Fruit fly (Drosophila melanogaster) whole organism, embryonic: ENCODE data around the gene Etfb.
A peak's percentile ranks its signal among the peaks of the same experiment; 100 is the strongest.

Source experiments
- Awh ChIP-seq: fragments of 200-800 bp; sonication (Bioruptor generic); IDR thresholded peaks from 2 replicates; pipeline ENCODE4, ENCODE4 v1.3.6; 2022; ENCODE audit warnings: missing biosample characterization, missing genetic modification characterization
- CG11093 ChIP-seq: fragments of 200-800 bp; sonication (Bioruptor generic); IDR thresholded peaks from 3 replicates; pipeline ENCODE4 v1.3.6; 2022; ENCODE audit warnings: missing biosample characterization, missing genetic modification characterization
- CG12769 ChIP-seq: fragments of 200-800 bp; sonication (Bioruptor generic); optimal IDR thresholded peaks from 2 replicates; lab custom pipeline; 2019; ENCODE audit warnings: missing biosample characterization, mild to moderate bottlenecking, missing genetic modification characterization, moderate library complexity
- CG12942 ChIP-seq: fragments of 200-800 bp; sonication (Bioruptor generic); optimal IDR thresholded peaks from 3 replicates; lab custom pipeline; 2016; ENCODE audit warnings: missing biosample characterization, missing genetic modification characterization
- CG1792 ChIP-seq: fragments of 200-800 bp; sonication (Bioruptor generic); optimal IDR thresholded peaks from 2 replicates; lab custom pipeline; 2016; ENCODE audit warnings: missing biosample characterization, missing genetic modification characterization
- CG2116 ChIP-seq: fragments of 200-800 bp; sonication (Bioruptor generic); optimal IDR thresholded peaks from 3 replicates; lab custom pipeline; 2018; ENCODE audit warnings: missing biosample characterization, mild to moderate bottlenecking, missing genetic modification characterization
- CG2712 ChIP-seq: fragments of 200-800 bp; optimal IDR thresholded peaks from 3 replicates; lab custom pipeline; 2019; ENCODE audit warnings: missing biosample characterization, mild to moderate bottlenecking, missing genetic modification characterization, moderate library complexity
- CG3995 ChIP-seq: fragments of 200-800 bp; sonication (Bioruptor generic); optimal IDR thresholded peaks from 3 replicates; lab custom pipeline; 2016; ENCODE audit warnings: missing biosample characterization, missing genetic modification characterization
- CG42726 ChIP-seq: fragments of 200-800 bp; sonication (Bioruptor generic); IDR thresholded peaks from 2 replicates; pipeline ENCODE4 v1.3.6; 2022; ENCODE audit warnings: missing biosample characterization, missing genetic modification characterization; ENCODE audit not compliant: partially characterized antibody
- CG5180 ChIP-seq: fragments of 200-800 bp; sonication (Bioruptor generic); optimal IDR thresholded peaks from 3 replicates; lab custom pipeline; 2017; ENCODE audit warnings: missing biosample characterization, missing genetic modification characterization, mild to moderate bottlenecking, moderate library complexity, missing genetic modification reagents
- CG5953 ChIP-seq: fragments of 200-800 bp; sonication (Bioruptor generic); IDR thresholded peaks from 2 replicates; pipeline ENCODE4 v1.3.6; 2022; ENCODE audit warnings: missing biosample characterization, missing genetic modification characterization
- CG8765 ChIP-seq: fragments of 200-800 bp; sonication (Bioruptor generic); IDR thresholded peaks from 2 replicates; pipeline ENCODE4 v1.3.6; 2022; ENCODE audit warnings: missing biosample characterization, missing genetic modification characterization
- CG9609 ChIP-seq: fragments of 200-800 bp; sonication (Bioruptor generic); optimal IDR thresholded peaks from 3 replicates; lab custom pipeline; 2016; ENCODE audit warnings: missing biosample characterization, missing genetic modification characterization
- D19A ChIP-seq: fragments of 200-800 bp; optimal IDR thresholded peaks from 3 replicates; lab custom pipeline; 2019; ENCODE audit warnings: missing biosample characterization, mild to moderate bottlenecking, missing genetic modification characterization, moderate library complexity
- Dip3 ChIP-seq: fragments of 200-800 bp; sonication (Bioruptor generic); optimal IDR thresholded peaks from 3 replicates; lab custom pipeline; 2016; ENCODE audit warnings: missing biosample characterization, missing genetic modification characterization
- Dll ChIP-seq: fragments of 200-800 bp; sonication (Bioruptor generic); IDR thresholded peaks from 4 replicates; pipeline ENCODE4 v1.3.6; 2022; ENCODE audit warnings: missing biosample characterization, missing genetic modification characterization; ENCODE audit not compliant: partially characterized antibody
- Dp ChIP-seq: fragments of 200-800 bp; sonication (Bioruptor generic); optimal IDR thresholded peaks from 2 replicates; lab custom pipeline; 2018; ENCODE audit warnings: missing biosample characterization, mild to moderate bottlenecking, missing genetic modification characterization, moderate library complexity
- E2f1 ChIP-seq: fragments of 200-800 bp; sonication (Bioruptor generic); IDR thresholded peaks from 2 replicates; pipeline ENCODE4 v1.3.6; 2022; ENCODE audit warnings: missing biosample characterization, missing genetic modification characterization
- ERR ChIP-seq: fragments of 200-800 bp; sonication (Bioruptor generic); optimal IDR thresholded peaks from 2 replicates; lab custom pipeline; 2016; ENCODE audit warnings: missing biosample characterization, missing genetic modification characterization
- Eip74EF ChIP-seq, 2 experiments: fragments of 200-800 bp in 1 of 2; fragments of >200 bp in 1 of 2; sonication (Bioruptor generic) in 1 of 2; optimal IDR thresholded peaks; 2 replicates each; lab custom pipeline; 2017 to 2019; ENCODE audit warnings: missing biosample characterization in 2 of 2, missing genetic modification characterization in 2 of 2, mild to moderate bottlenecking in 1 of 2, moderate library complexity in 1 of 2
- Gsc ChIP-seq: fragments of 200-800 bp; sonication (Bioruptor generic); IDR thresholded peaks from 2 replicates; pipeline ENCODE4 v1.3.6; 2022; ENCODE audit warnings: missing biosample characterization, missing genetic modification characterization
- Gug ChIP-seq: fragments of 200-800 bp; sonication (Bioruptor generic); IDR thresholded peaks from 4 replicates; pipeline ENCODE4 v1.3.6; 2022; ENCODE audit warnings: missing biosample characterization, missing genetic modification characterization
- H15 ChIP-seq: fragments of 200-800 bp; sonication (Bioruptor generic); IDR thresholded peaks from 3 replicates; pipeline ENCODE4 v1.3.6; 2022; ENCODE audit warnings: missing biosample characterization, missing genetic modification characterization
- Jarid2 ChIP-seq: fragments of 200-800 bp; sonication (Bioruptor generic); optimal IDR thresholded peaks from 3 replicates; lab custom pipeline; 2017; ENCODE audit warnings: mild to moderate bottlenecking, missing biosample characterization, missing genetic modification reagents, missing genetic modification characterization
- MTF-1 ChIP-seq: fragments of 200-800 bp; sonication (Bioruptor generic); optimal IDR thresholded peaks from 2 replicates; lab custom pipeline; 2018; ENCODE audit warnings: missing biosample characterization, mild to moderate bottlenecking, missing genetic modification characterization, borderline replicate concordance
- Neu2 ChIP-seq: fragments of 200-800 bp; sonication (Bioruptor generic); optimal IDR thresholded peaks from 3 replicates; lab custom pipeline; 2016; ENCODE audit warnings: missing biosample characterization, missing genetic modification characterization, borderline replicate concordance
- Nf-YC ChIP-seq: fragments of 200-800 bp; optimal IDR thresholded peaks from 3 replicates; lab custom pipeline; 2019; ENCODE audit warnings: missing biosample characterization, mild to moderate bottlenecking, missing genetic modification characterization, moderate library complexity
- Oli ChIP-seq: fragments of 200-800 bp; sonication (Bioruptor generic); optimal IDR thresholded peaks from 2 replicates; lab custom pipeline; 2018; ENCODE audit warnings: missing biosample characterization, mild to moderate bottlenecking, missing genetic modification characterization, moderate library complexity
- Sin3A ChIP-seq: fragments of >200 bp; optimal IDR thresholded peaks from 2 replicates; lab custom pipeline; 2018
- Spps ChIP-seq: fragments of 200-800 bp; sonication (Bioruptor generic); optimal IDR thresholded peaks from 2 replicates; lab custom pipeline; 2018; ENCODE audit warnings: missing biosample characterization, mild to moderate bottlenecking, missing genetic modification characterization
- Xbp1 ChIP-seq: fragments of 200-800 bp; sonication (Bioruptor generic); optimal IDR thresholded peaks from 3 replicates; lab custom pipeline; 2016; ENCODE audit warnings: missing biosample characterization, mild to moderate bottlenecking, missing genetic modification characterization
- al ChIP-seq: fragments of 200-800 bp; sonication (Bioruptor generic); IDR thresholded peaks from 2 replicates; pipeline ENCODE4 v1.3.6; 2022; ENCODE audit warnings: missing biosample characterization, missing genetic modification characterization
- ap ChIP-seq: fragments of 200-800 bp; sonication (Bioruptor generic); IDR thresholded peaks from 2 replicates; pipeline ENCODE4 v1.3.6; 2022; ENCODE audit warnings: missing biosample characterization, missing genetic modification characterization
- ara ChIP-seq: fragments of 200-800 bp; sonication (Bioruptor generic); IDR thresholded peaks from 2 replicates; pipeline ENCODE4 v1.3.6; 2022; ENCODE audit warnings: missing biosample characterization, missing genetic modification characterization
- bbx ChIP-seq: fragments of 200-800 bp; sonication (Bioruptor generic); IDR thresholded peaks from 2 replicates; pipeline ENCODE4 v1.3.6; 2022; ENCODE audit warnings: missing biosample characterization, missing genetic modification characterization; ENCODE audit not compliant: partially characterized antibody
- dysf ChIP-seq: fragments of 200-800 bp; sonication (Bioruptor generic); IDR thresholded peaks from 3 replicates; pipeline ENCODE4 v1.3.6; 2022; ENCODE audit warnings: missing biosample characterization, missing genetic modification characterization
- ewg ChIP-seq: fragments of 200-800 bp; sonication (Bioruptor generic); optimal IDR thresholded peaks from 3 replicates; lab custom pipeline; 2017; ENCODE audit warnings: mild to moderate bottlenecking, missing biosample characterization, missing genetic modification reagents, missing genetic modification characterization
- grn ChIP-seq: fragments of 200-800 bp; sonication (Bioruptor generic); optimal IDR thresholded peaks from 3 replicates; lab custom pipeline; 2017; ENCODE audit warnings: missing biosample characterization, missing genetic modification characterization
- gt ChIP-seq: fragments of 200-800 bp; sonication (Bioruptor generic); IDR thresholded peaks from 2 replicates; pipeline ENCODE4 v1.3.6; 2022; ENCODE audit warnings: missing biosample characterization, missing genetic modification characterization
- ham ChIP-seq: fragments of 200-800 bp; sonication (Bioruptor generic); IDR thresholded peaks from 2 replicates; pipeline ENCODE4 v1.3.6; 2022; ENCODE audit warnings: missing biosample characterization, missing genetic modification characterization
- ken ChIP-seq: fragments of 200-800 bp; sonication (Bioruptor generic); IDR thresholded peaks from 3 replicates; pipeline ENCODE4 v1.3.6; 2022; ENCODE audit warnings: missing biosample characterization, missing genetic modification characterization
- kni ChIP-seq: fragments of 200-800 bp; sonication (Bioruptor generic); optimal IDR thresholded peaks from 3 replicates; lab custom pipeline; 2017; ENCODE audit warnings: mild to moderate bottlenecking, missing biosample characterization, missing genetic modification reagents, missing genetic modification characterization
- lab ChIP-seq: fragments of 200-800 bp; sonication (Bioruptor generic); optimal IDR thresholded peaks from 3 replicates; lab custom pipeline; 2017; ENCODE audit warnings: missing biosample characterization, missing genetic modification characterization, mild to moderate bottlenecking, moderate library complexity, missing genetic modification reagents
- lbe ChIP-seq: fragments of 200-800 bp; sonication (Bioruptor generic); optimal IDR thresholded peaks from 2 replicates; lab custom pipeline; 2016; ENCODE audit warnings: missing biosample characterization, mild to moderate bottlenecking, missing genetic modification characterization
- maf-S ChIP-seq: fragments of 200-800 bp; sonication (Bioruptor generic); optimal IDR thresholded peaks from 2 replicates; lab custom pipeline; 2016; ENCODE audit warnings: missing biosample characterization, missing genetic modification characterization
- pzg ChIP-seq: fragments of 200-800 bp; sonication (Bioruptor generic); optimal IDR thresholded peaks from 3 replicates; lab custom pipeline; 2018; ENCODE audit warnings: missing biosample characterization, mild to moderate bottlenecking, missing genetic modification characterization, moderate library complexity
- schlank ChIP-seq: fragments of 200-800 bp; sonication (Bioruptor generic); optimal IDR thresholded peaks from 2 replicates; lab custom pipeline; 2018; ENCODE audit warnings: missing biosample characterization, mild to moderate bottlenecking, missing genetic modification characterization
- shn ChIP-seq: fragments of 200-800 bp; sonication (Bioruptor generic); optimal IDR thresholded peaks from 3 replicates; lab custom pipeline; 2016; ENCODE audit warnings: missing biosample characterization, missing genetic modification characterization
- slbo ChIP-seq: fragments of 200-800 bp; sonication (Bioruptor generic); IDR thresholded peaks from 2 replicates; pipeline ENCODE4 v1.3.6; 2022; ENCODE audit warnings: missing biosample characterization, missing genetic modification characterization
- zen ChIP-seq: fragments of 200-800 bp; sonication (Bioruptor generic); optimal IDR thresholded peaks from 3 replicates; lab custom pipeline; 2018; ENCODE audit warnings: missing biosample characterization, mild to moderate bottlenecking, missing genetic modification characterization, moderate library complexity

Etfb gene

DNA sequence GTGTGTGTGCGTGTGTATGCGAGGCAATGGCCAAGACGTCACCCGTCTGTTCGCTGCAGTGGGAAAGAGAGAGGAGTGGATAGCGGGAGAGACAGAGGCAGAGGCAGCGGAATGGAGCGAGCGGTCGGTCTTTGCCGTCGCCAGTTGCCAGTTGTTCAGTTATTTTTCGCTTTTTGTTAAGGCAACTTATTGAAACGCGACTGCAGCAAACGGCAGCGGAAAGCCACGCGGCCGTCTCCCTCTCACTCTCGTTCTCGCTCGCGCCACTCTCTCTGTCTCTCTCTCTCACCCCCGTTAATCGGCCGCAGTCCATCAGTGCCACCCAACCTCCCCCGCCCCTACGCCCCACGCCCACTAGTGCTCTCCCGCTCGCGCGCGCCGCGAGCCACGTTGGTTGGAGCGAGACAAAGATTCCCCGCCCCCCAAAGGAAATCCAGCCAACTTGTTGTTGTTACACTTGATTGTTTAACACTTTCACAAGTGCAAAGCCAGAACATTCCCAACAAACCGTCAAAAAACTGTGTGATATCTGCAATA lies 29.9 kb downstream of the Etfb start (continued):
- TF ChIP-seq slbo (GFP tag; lab: Robert Waterston, UW) (no peak; the same call in 1 of the 2 replicates), zen (no peak), Spps (tag; lab: Kevin White, UChicago) (no peak), Dip3 (GFP tag; lab: Kevin White, UChicago) (no peak), gt (GFP tag; lab: Robert Waterston, UW) (no peak), Dp (GFP tag; lab: Kevin White, UChicago) (no peak), maf-S (GFP tag; lab: Kevin White, UChicago) (no peak), CG5180 (GFP tag; lab: Kevin White, UChicago) (peak; percentile 30), Neu2 (no peak), CG3995 (no peak), Dll (GFP tag; lab: Robert Waterston, UW) (peak; percentile 40; the same call in 2 of the 4 replicates), E2f1 (GFP tag; lab: Robert Waterston, UW) (no peak), CG9609 (no peak), shn (no peak), Gsc (GFP tag; lab: Robert Waterston, UW) (no peak), ara (GFP tag; lab: Robert Waterston, UW) (0 out of 2 replicates have a peak, but pooled peaks have one; percentile 25), bbx (GFP tag; lab: Robert Waterston, UW) (peak; percentile 60; the same call in 1 of the 2 replicates), Eip74EF (GFP tag; optimal IDR thresholded peaks at IDR 0.05; lab: Kevin White, UChicago) (no peak), Awh (no peak), Oli (no peak), CG11093 (GFP tag; lab: Robert Waterston, UW) (no peak), CG1792 (GFP tag; lab: Kevin White, UChicago) (no peak), MTF-1 (GFP tag; lab: Kevin White, UChicago) (no peak), kni (GFP tag; lab: Kevin White, UChicago) (peak; percentile 82), al (GFP tag; lab: Robert Waterston, UW) (0 out of 2 replicates have a peak, but pooled peaks have one; percentile 19), lbe (GFP tag; lab: Kevin White, UChicago) (no peak), H15 (GFP tag; lab: Robert Waterston, UW) (no peak), Jarid2 (GFP tag; lab: Kevin White, UChicago) (peak; percentile 96), CG42726 (GFP tag; lab: Robert Waterston, UW) (peak; percentile 57), Sin3A (lab: Kevin White, UChicago) (no peak), CG12769 (tag; lab: Kevin White, UChicago) (peak; percentile 90), Gug (GFP tag; lab: Robert Waterston, UW) (no peak), lab (GFP tag; lab: Kevin White, UChicago) (peak; percentile 80), ken (GFP tag; lab: Robert Waterston, UW) (no peak), ap (GFP tag; lab: Robert Waterston, UW) (no peak), dysf (GFP tag; lab: Robert Waterston, UW) (no peak), Nf-YC (peak; percentile 78), D19A (tag; lab: Kevin White, UChicago) (peak; percentile 19), Xbp1 (no peak), ham (GFP tag; lab: Robert Waterston, UW) (peak; percentile 41; the same call in 1 of the 2 replicates), ERR (GFP tag; lab: Kevin White, UChicago) (peak; percentile 30), grn (GFP tag; lab: Kevin White, UChicago) (peak; percentile 82), pzg (GFP tag; lab: Kevin White, UChicago) (peak; percentile 11), ewg (GFP tag; lab: Kevin White, UChicago) (no peak), CG2116 (GFP tag; lab: Kevin White, UChicago) (no peak), CG5953 (GFP tag; lab: Robert Waterston, UW) (no peak), CG2712 (tag; lab: Kevin White, UChicago) (no peak), CG12942 (GFP tag; lab: Kevin White, UChicago) (no peak), CG8765 (GFP tag; lab: Robert Waterston, UW) (0 out of 2 replicates have a peak, but pooled peaks have one; percentile 6), schlank (tag; lab: Kevin White, UChicago) (peak; percentile 1)
